Fruit fly (Drosophila melanogaster) S2 (cell line): Measurements from ENCODE around the gene Ost48.

Experiments used
- CG8478 ChIP-seq: fragments of >200 bp; optimal IDR thresholded peaks from 2 replicates; lab custom pipeline; 2018
- CTCF ChIP-seq, 2 experiments: fragments of >200 bp; optimal IDR thresholded peaks; 2 replicates each; lab custom pipeline; 2018

DNA sequence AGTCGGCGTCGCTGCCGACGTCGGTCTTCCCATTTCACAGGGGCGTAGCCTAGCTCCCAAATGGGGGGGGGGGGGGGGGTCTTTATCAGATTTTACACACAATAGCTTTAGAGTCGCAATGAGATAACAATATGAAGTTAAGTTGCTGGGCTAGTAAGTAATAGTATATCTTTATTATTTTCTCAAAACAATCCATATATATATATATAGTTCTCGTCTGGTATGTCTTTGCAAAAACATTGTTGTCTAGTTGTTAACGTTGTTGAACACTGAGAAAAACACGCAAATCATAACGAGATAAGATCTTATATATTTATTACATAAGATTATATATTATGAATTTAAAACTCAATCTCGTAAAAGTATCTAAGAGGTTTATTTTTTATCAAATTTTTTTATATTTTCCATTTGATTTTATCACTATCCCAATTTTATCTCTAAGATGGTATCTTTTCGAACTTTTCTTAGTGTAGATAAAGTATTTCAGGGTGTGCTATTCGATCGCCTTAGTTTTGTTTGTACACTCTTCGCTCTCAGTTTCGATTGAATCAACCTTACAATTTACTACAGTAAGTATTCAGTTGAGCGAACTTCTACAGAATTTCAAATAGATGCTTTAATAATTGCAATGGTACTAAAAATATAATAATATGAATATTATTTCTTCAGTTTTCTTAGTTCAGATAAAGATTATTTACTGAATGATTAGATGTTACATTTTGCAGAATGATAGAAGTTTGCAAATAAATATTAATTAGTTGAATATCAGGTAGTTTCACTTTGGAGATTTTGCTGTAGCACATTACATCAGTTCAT lies 43.8 kb upstream of the Ost48 start:
- TF ChIP-seq CG8478 (no peak), CTCF (optimal IDR thresholded peaks at IDR 0.05; lab: Kevin White, UChicago) (no peak)
